Fruit fly (Drosophila melanogaster): ENCODE measurements around the gene CG15211.
A peak's percentile ranks its signal among the peaks of the same experiment; 100 is the strongest.

CG15211 gene

DNA sequence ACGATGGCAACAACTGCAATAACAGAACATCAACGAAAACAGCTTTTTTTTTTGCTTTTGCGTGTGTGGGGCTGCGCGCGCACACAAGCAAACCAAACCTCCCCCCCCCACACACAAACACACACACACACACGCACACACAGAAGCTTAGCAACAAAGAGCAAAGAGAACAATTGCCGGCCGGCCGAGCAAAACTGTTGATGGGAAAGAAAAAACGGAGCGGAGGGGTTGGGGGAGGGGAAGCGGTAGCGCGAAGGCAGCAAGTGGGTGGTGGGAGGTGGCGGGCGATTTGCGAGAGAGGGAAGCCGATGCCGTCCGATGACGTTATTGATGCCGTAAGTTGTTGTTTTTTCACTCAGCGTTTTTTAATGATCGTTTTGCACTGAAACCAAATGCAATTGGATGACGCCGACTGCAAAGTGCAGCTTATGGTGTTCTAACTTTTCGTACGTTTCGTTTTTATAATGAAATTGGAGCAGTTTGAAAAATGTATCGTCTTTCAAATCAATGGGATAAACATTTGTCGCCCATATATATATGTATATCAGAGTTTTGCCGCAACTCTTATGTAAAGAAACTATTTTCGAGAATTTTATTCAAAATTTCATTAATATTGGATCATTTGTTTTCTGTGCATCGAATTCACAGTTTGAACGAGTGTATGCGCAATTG, 36.5 kb upstream of the CG15211 start (continued):
- no peak for TF ChIP-seq sug (tag; optimal IDR thresholded peaks at IDR 0.05)
- 0 out of 2 replicates have a peak, but pooled peaks have one; percentile 24 for TF ChIP-seq CG14014 (GFP tag; IDR thresholded peaks at IDR 0.05)
- TF ChIP-seq vvl (GFP tag; IDR thresholded peaks at IDR 0.05) = no peak
- TF ChIP-seq nerfin-2 (GFP tag; IDR thresholded peaks at IDR 0.05; ENCODE audit: partially characterized antibody) = no peak
- TF ChIP-seq org-1 (GFP tag; optimal IDR thresholded peaks at IDR 0.05) = peak; percentile 11
- no peak for TF ChIP-seq CG6689 (GFP tag; IDR thresholded peaks at IDR 0.05)
- TF ChIP-seq Med (GFP tag) = peak; percentile 35
- no peak for TF ChIP-seq CG10979 (tag; optimal IDR thresholded peaks at IDR 0.05)
- no peak for TF ChIP-seq CG7839 (tag; optimal IDR thresholded peaks at IDR 0.05)
- TF ChIP-seq Oaz (GFP tag; IDR thresholded peaks at IDR 0.05) = no peak
- peak; percentile 88 for TF ChIP-seq scrt (GFP tag; optimal IDR thresholded peaks at IDR 0.05)
- no peak for TF ChIP-seq grau (tag; optimal IDR thresholded peaks at IDR 0.05)
- no peak for TF ChIP-seq CG10366 (GFP tag; IDR thresholded peaks at IDR 0.05)
- no peak for TF ChIP-seq CG8290 (GFP tag; optimal IDR thresholded peaks at IDR 0.05)
- peak in 1 of 2 experiments; percentile 39 for TF ChIP-seq CG8290 (tag; optimal IDR thresholded peaks at IDR 0.05)
- TF ChIP-seq CG12391 (tag; optimal IDR thresholded peaks at IDR 0.05) = no peak
- TF ChIP-seq fu2 (GFP tag; optimal IDR thresholded peaks at IDR 0.05) = no peak
- TF ChIP-seq HmgZ (tag; optimal IDR thresholded peaks at IDR 0.05) = no peak
- TF ChIP-seq Myb (GFP tag; optimal IDR thresholded peaks at IDR 0.05) = no peak
- no peak for TF ChIP-seq kah (GFP tag; optimal IDR thresholded peaks at IDR 0.05)
- TF ChIP-seq CG10462 (GFP tag; optimal IDR thresholded peaks at IDR 0.05) = no peak
- peak; percentile 48 for TF ChIP-seq CG10543 (GFP tag; optimal IDR thresholded peaks at IDR 0.05)
- TF ChIP-seq Optix (GFP tag; IDR thresholded peaks at IDR 0.05) = no peak
- TF ChIP-seq Aef1 (GFP tag; IDR thresholded peaks at IDR 0.05) = no peak
- no peak for TF ChIP-seq CG12942 (GFP tag; optimal IDR thresholded peaks at IDR 0.05)
- peak; percentile 1 for TF ChIP-seq Meics (GFP tag; optimal IDR thresholded peaks at IDR 0.05)
- TF ChIP-seq fd96Cb (tag; optimal IDR thresholded peaks at IDR 0.05) = no peak
- TF ChIP-seq nom (GFP tag; optimal IDR thresholded peaks at IDR 0.05) = peak; percentile 47
- no peak for TF ChIP-seq dpn (GFP tag; optimal IDR thresholded peaks at IDR 0.05)
- no peak for TF ChIP-seq Ets97D (GFP tag; optimal IDR thresholded peaks at IDR 0.05)
- no peak for TF ChIP-seq stwl (tag; optimal IDR thresholded peaks at IDR 0.05)
- TF ChIP-seq CG5245 (GFP tag; optimal IDR thresholded peaks at IDR 0.05) = no peak
- TF ChIP-seq CG14441 (GFP tag; IDR thresholded peaks at IDR 0.05) = no peak
- peak; percentile 11 for TF ChIP-seq CG2120 (GFP tag; optimal IDR thresholded peaks at IDR 0.05)
- TF ChIP-seq Hr39 (optimal IDR thresholded peaks at IDR 0.05) = no peak
- TF ChIP-seq ap (GFP tag; IDR thresholded peaks at IDR 0.05) = no peak
- peak; percentile 43; the same call in 1 of the 2 replicates for TF ChIP-seq Bgb (GFP tag; IDR thresholded peaks at IDR 0.05; ENCODE audit: partially characterized antibody)
- TF ChIP-seq tna (GFP tag; IDR thresholded peaks at IDR 0.05; ENCODE audit: partially characterized antibody) = no peak
- peak; percentile 62 for TF ChIP-seq sens (GFP tag)
- no peak for TF ChIP-seq mam (GFP tag; optimal IDR thresholded peaks at IDR 0.05)
- TF ChIP-seq insv (GFP tag; optimal IDR thresholded peaks at IDR 0.05) = no peak
- TF ChIP-seq Mrtf (GFP tag; IDR thresholded peaks at IDR 0.05) = no peak
- TF ChIP-seq Bdp1 (GFP tag; optimal IDR thresholded peaks at IDR 0.05) = no peak
- no peak for TF ChIP-seq CG9876 (GFP tag; optimal IDR thresholded peaks at IDR 0.05)
- TF ChIP-seq Mad (GFP tag; optimal IDR thresholded peaks at IDR 0.05) = no peak
- no peak for TF ChIP-seq Fer3 (tag; optimal IDR thresholded peaks at IDR 0.05)
- TF ChIP-seq bsh (GFP tag; optimal IDR thresholded peaks at IDR 0.05) = peak in 1 of 2 experiments; percentile 17
- TF ChIP-seq CG4424 (GFP tag; optimal IDR thresholded peaks at IDR 0.05) = no peak
- no peak for TF ChIP-seq Scr (GFP tag; IDR thresholded peaks at IDR 0.05; ENCODE audit: partially characterized antibody)
- TF ChIP-seq mld (GFP tag; IDR thresholded peaks at IDR 0.05; ENCODE audit: partially characterized antibody) = no peak
- TF ChIP-seq gcm (GFP tag; optimal IDR thresholded peaks at IDR 0.05) = no peak
